Fruit fly (Drosophila melanogaster) whole organism, embryonic: Measurements from ENCODE around the gene CG31910.

Experiments
- Aef1 ChIP-seq: fragments of 200-800 bp; sonication (Bioruptor generic); IDR thresholded peaks from 3 replicates; pipeline ENCODE4 v1.3.6; 2022; ENCODE audit warnings: missing biosample characterization, missing genetic modification characterization
- Bteb2 ChIP-seq: fragments of 200-800 bp; sonication (Bioruptor generic); optimal IDR thresholded peaks from 2 replicates; lab custom pipeline; 2016; ENCODE audit warnings: missing biosample characterization, missing genetic modification characterization
- CG1024 ChIP-seq: fragments of 200-800 bp; sonication (Bioruptor generic); IDR thresholded peaks from 2 replicates; pipeline ENCODE4 v1.3.6; 2022; ENCODE audit warnings: missing biosample characterization, missing genetic modification characterization
- CG10366 ChIP-seq: fragments of 200-800 bp; sonication (Bioruptor generic); IDR thresholded peaks from 2 replicates; pipeline ENCODE4 v1.3.6; 2022; ENCODE audit warnings: missing biosample characterization, missing genetic modification characterization
- CG12219 ChIP-seq: fragments of 200-800 bp; sonication (Bioruptor generic); optimal IDR thresholded peaks from 3 replicates; lab custom pipeline; 2018; ENCODE audit warnings: missing biosample characterization, mild to moderate bottlenecking, missing genetic modification characterization
- CG13296 ChIP-seq: fragments of 200-800 bp; sonication (Bioruptor generic); optimal IDR thresholded peaks from 3 replicates; lab custom pipeline; 2018; ENCODE audit warnings: missing biosample characterization, mild to moderate bottlenecking, missing genetic modification characterization
- CG2120 ChIP-seq: fragments of 200-800 bp; sonication (Bioruptor generic); optimal IDR thresholded peaks from 3 replicates; lab custom pipeline; 2016; ENCODE audit warnings: missing biosample characterization, missing genetic modification characterization
- CG2129 ChIP-seq: fragments of 200-800 bp; sonication (Bioruptor generic); IDR thresholded peaks from 2 replicates; pipeline ENCODE4 v1.3.6; 2022; ENCODE audit warnings: missing biosample characterization, missing genetic modification characterization; ENCODE audit not compliant: partially characterized antibody
- CG4854 ChIP-seq: fragments of 200-800 bp; sonication (Bioruptor generic); optimal IDR thresholded peaks from 2 replicates; lab custom pipeline; 2016; ENCODE audit warnings: missing biosample characterization, missing genetic modification characterization, inconsistent platforms
- CG5245 ChIP-seq: fragments of 200-800 bp; sonication (Bioruptor generic); optimal IDR thresholded peaks from 3 replicates; lab custom pipeline; 2016; ENCODE audit warnings: missing biosample characterization, missing genetic modification characterization
- CG7745 ChIP-seq: fragments of 200-800 bp; sonication (Bioruptor generic); optimal IDR thresholded peaks from 2 replicates; lab custom pipeline; 2018; ENCODE audit warnings: missing biosample characterization, mild to moderate bottlenecking, missing genetic modification characterization, moderate library complexity
- CG8089 ChIP-seq: fragments of 200-800 bp; sonication (Bioruptor generic); optimal IDR thresholded peaks from 3 replicates; lab custom pipeline; 2016; ENCODE audit warnings: missing biosample characterization, missing genetic modification characterization
- CG9437 ChIP-seq: fragments of 200-800 bp; sonication (Bioruptor generic); optimal IDR thresholded peaks from 2 replicates; lab custom pipeline; 2018; ENCODE audit warnings: missing biosample characterization, mild to moderate bottlenecking, missing genetic modification characterization
- CG9609 ChIP-seq: fragments of 200-800 bp; sonication (Bioruptor generic); optimal IDR thresholded peaks from 3 replicates; lab custom pipeline; 2016; ENCODE audit warnings: missing biosample characterization, missing genetic modification characterization
- CHES-1-like ChIP-seq: fragments of 200-800 bp; sonication (Bioruptor generic); optimal IDR thresholded peaks from 2 replicates; lab custom pipeline; 2016; ENCODE audit warnings: missing biosample characterization, missing genetic modification characterization
- CoRest ChIP-seq: fragments of 200-800 bp; sonication (Bioruptor generic); optimal IDR thresholded peaks from 3 replicates; lab custom pipeline; 2018; ENCODE audit warnings: missing biosample characterization, mild to moderate bottlenecking, missing genetic modification characterization, moderate library complexity
- Dek ChIP-seq: fragments of 200-800 bp; sonication (Bioruptor generic); optimal IDR thresholded peaks from 3 replicates; lab custom pipeline; 2019; ENCODE audit warnings: missing biosample characterization, mild to moderate bottlenecking, missing genetic modification characterization, moderate library complexity
- Doc2 ChIP-seq: fragments of 200-800 bp; sonication (Bioruptor generic); IDR thresholded peaks from 2 replicates; pipeline ENCODE4 v1.3.6; 2022; ENCODE audit warnings: missing biosample characterization, missing genetic modification characterization
- Doc3 ChIP-seq: fragments of 200-800 bp; sonication (Bioruptor generic); IDR thresholded peaks from 3 replicates; pipeline ENCODE4 v1.3.6; 2022; ENCODE audit warnings: missing biosample characterization, missing genetic modification characterization; ENCODE audit not compliant: partially characterized antibody
- ERR ChIP-seq: fragments of 200-800 bp; sonication (Bioruptor generic); optimal IDR thresholded peaks from 2 replicates; lab custom pipeline; 2016; ENCODE audit warnings: missing biosample characterization, missing genetic modification characterization
- HLH3B ChIP-seq: fragments of 200-800 bp; sonication (Bioruptor generic); IDR thresholded peaks from 2 replicates; pipeline ENCODE4 v1.3.6; 2022; ENCODE audit warnings: missing biosample characterization, missing genetic modification characterization
- Hr3 ChIP-seq: fragments of 200-800 bp; sonication (Bioruptor generic); optimal IDR thresholded peaks from 3 replicates; lab custom pipeline; 2016; ENCODE audit warnings: missing biosample characterization, missing genetic modification characterization
- Mes4 ChIP-seq: fragments of 200-800 bp; sonication (Bioruptor generic); optimal IDR thresholded peaks from 2 replicates; lab custom pipeline; 2016; ENCODE audit warnings: missing biosample characterization, missing genetic modification characterization
- NC2α ChIP-seq: fragments of 200-800 bp; sonication (Bioruptor generic); optimal IDR thresholded peaks from 2 replicates; lab custom pipeline; 2016; ENCODE audit warnings: missing biosample characterization, missing genetic modification characterization
- Pdp1 ChIP-seq, 2 experiments: fragments of 200-800 bp; sonication (Bioruptor generic); optimal IDR thresholded peaks; 3 replicates each; lab custom pipeline; 2016; ENCODE audit warnings: missing biosample characterization in 2 of 2, missing genetic modification characterization in 2 of 2, mild to moderate bottlenecking in 1 of 2, moderate library complexity in 1 of 2
- TFAM ChIP-seq: fragments of 200-800 bp; sonication (Bioruptor generic); optimal IDR thresholded peaks from 2 replicates; lab custom pipeline; 2017; ENCODE audit warnings: missing biosample characterization, missing genetic modification characterization, inconsistent platforms
- Vsx1 ChIP-seq: fragments of 200-800 bp; sonication (Bioruptor generic); optimal IDR thresholded peaks from 2 replicates; lab custom pipeline; 2017; ENCODE audit warnings: missing biosample characterization, mild to moderate bottlenecking, missing genetic modification characterization, missing genetic modification reagents
- ase ChIP-seq: fragments of 200-800 bp; sonication (Bioruptor generic); IDR thresholded peaks from 3 replicates; pipeline ENCODE4 v1.3.6; 2022; ENCODE audit warnings: missing biosample characterization, missing genetic modification characterization
- ash1 ChIP-seq: fragments of 200-800 bp; sonication (Bioruptor generic); optimal IDR thresholded peaks from 2 replicates; lab custom pipeline; 2018; ENCODE audit warnings: missing biosample characterization, mild to moderate bottlenecking, missing genetic modification characterization
- cg ChIP-seq: fragments of 200-800 bp; sonication (Bioruptor generic); optimal IDR thresholded peaks from 3 replicates; lab custom pipeline; 2019; ENCODE audit warnings: missing biosample characterization, mild to moderate bottlenecking, missing genetic modification characterization, moderate library complexity
- crol ChIP-seq: fragments of 200-800 bp; sonication (Bioruptor generic); IDR thresholded peaks from 2 replicates; pipeline ENCODE4 v1.3.6; 2022; ENCODE audit warnings: missing biosample characterization, missing genetic modification characterization
- danr ChIP-seq: fragments of 200-800 bp; sonication (Bioruptor generic); IDR thresholded peaks from 2 replicates; pipeline ENCODE4 v1.3.6; 2022; ENCODE audit warnings: missing biosample characterization, missing genetic modification characterization
- dati ChIP-seq: fragments of 200-800 bp; sonication (Bioruptor generic); IDR thresholded peaks from 2 replicates; pipeline ENCODE4 v1.3.6; 2022; ENCODE audit warnings: missing biosample characterization, missing genetic modification characterization
- eyg ChIP-seq: fragments of 200-800 bp; sonication (Bioruptor generic); optimal IDR thresholded peaks from 3 replicates; lab custom pipeline; 2016; ENCODE audit warnings: missing biosample characterization, missing genetic modification characterization
- fd64A ChIP-seq: fragments of 200-800 bp; sonication (Bioruptor generic); optimal IDR thresholded peaks from 3 replicates; lab custom pipeline; 2018; ENCODE audit warnings: missing biosample characterization, mild to moderate bottlenecking, missing genetic modification characterization
- fru ChIP-seq: fragments of >200 bp; optimal IDR thresholded peaks from 2 replicates; lab custom pipeline; 2017
- hth ChIP-seq: fragments of >200 bp; optimal IDR thresholded peaks from 2 replicates; lab custom pipeline; 2017; ENCODE audit warnings: inconsistent platforms
- nmo ChIP-seq: fragments of 200-800 bp; sonication (Bioruptor generic); optimal IDR thresholded peaks from 2 replicates; lab custom pipeline; 2018; ENCODE audit warnings: missing biosample characterization, mild to moderate bottlenecking, missing genetic modification characterization, moderate library complexity
- pum ChIP-seq: fragments of 200-800 bp; sonication (Bioruptor generic); optimal IDR thresholded peaks from 2 replicates; lab custom pipeline; 2016; ENCODE audit warnings: missing biosample characterization, missing genetic modification characterization
- ranshi ChIP-seq: fragments of 200-800 bp; sonication (Bioruptor generic); IDR thresholded peaks from 2 replicates; pipeline ENCODE4 v1.3.6; 2022; ENCODE audit warnings: missing biosample characterization, missing genetic modification characterization
- salm ChIP-seq: fragments of 200-800 bp; sonication (Bioruptor generic); optimal IDR thresholded peaks from 2 replicates; lab custom pipeline; 2018; ENCODE audit warnings: missing biosample characterization, mild to moderate bottlenecking, missing genetic modification characterization
- sc ChIP-seq, 3 experiments: fragments of >200 bp in 2 of 3; fragments of 200-800 bp in 1 of 3; sonication (Bioruptor generic) in 1 of 3; optimal IDR thresholded peaks; 2 replicates in 2 of 3; 3 replicates in 1 of 3; lab custom pipeline; 2017; ENCODE audit warnings: mild to moderate bottlenecking in 1 of 3, missing biosample characterization in 1 of 3, missing genetic modification characterization in 1 of 3, missing genetic modification reagents in 1 of 3
- sisA ChIP-seq: fragments of 200-800 bp; sonication (Bioruptor generic); IDR thresholded peaks from 2 replicates; pipeline ENCODE4 v1.3.6; 2022; ENCODE audit warnings: missing biosample characterization, missing genetic modification characterization
- ssp ChIP-seq: fragments of 200-800 bp; sonication (Bioruptor generic); IDR thresholded peaks from 2 replicates; pipeline ENCODE4 v1.3.6; 2022; ENCODE audit warnings: missing biosample characterization, missing genetic modification characterization
- tgo ChIP-seq: fragments of 200-800 bp; sonication (Bioruptor generic); IDR thresholded peaks from 3 replicates; pipeline ENCODE4 v1.3.6; 2022; ENCODE audit warnings: missing biosample characterization, missing genetic modification characterization
- trh ChIP-seq: fragments of 200-800 bp; sonication (Bioruptor generic); optimal IDR thresholded peaks from 2 replicates; lab custom pipeline; 2016; ENCODE audit warnings: missing biosample characterization, missing genetic modification characterization
- twi ChIP-seq: fragments of 200-800 bp; optimal IDR thresholded peaks from 2 replicates; lab custom pipeline; 2019; ENCODE audit warnings: missing biosample characterization, mild to moderate bottlenecking, missing genetic modification characterization, moderate library complexity
- unpg ChIP-seq: fragments of 200-800 bp; sonication (Bioruptor generic); optimal IDR thresholded peaks from 3 replicates; lab custom pipeline; 2018; ENCODE audit warnings: missing biosample characterization, mild to moderate bottlenecking, missing genetic modification characterization, moderate library complexity

Gene CG31910

DNA sequence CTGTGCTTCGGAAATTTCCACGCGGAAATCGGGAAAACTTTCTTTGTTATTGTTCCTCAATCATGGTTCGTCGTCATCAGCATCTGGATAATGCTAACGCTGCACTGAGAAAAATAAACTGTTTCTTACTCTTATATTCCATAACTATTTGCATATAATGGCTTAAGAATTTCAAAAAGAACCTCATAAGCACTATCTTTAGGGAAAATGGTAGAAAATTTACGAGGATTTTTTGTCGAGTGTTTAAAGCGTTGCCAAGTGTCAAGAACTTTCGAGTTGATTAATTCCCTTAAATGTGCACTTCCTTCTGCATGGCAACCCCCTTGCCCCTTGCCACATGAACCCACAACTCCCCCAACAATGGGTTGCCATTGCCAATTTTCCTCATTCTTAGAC is 42.5 kb upstream of the CG31910 start (continued):
- TF ChIP-seq ase (GFP tag; lab: Robert Waterston, UW) (0 out of 3 replicates have a peak, but pooled peaks have one; percentile 50), Bteb2 (GFP tag; lab: Kevin White, UChicago) (no peak), CG2120 (peak; percentile 35), twi (tag; lab: Kevin White, UChicago) (peak; percentile 25), Vsx1 (GFP tag; lab: Kevin White, UChicago) (no peak), CoRest (tag; lab: Kevin White, UChicago) (peak; percentile 57), CG1024 (no peak), CG9609 (peak; percentile 35), eyg (GFP tag; lab: Kevin White, UChicago) (peak; percentile 37), unpg (GFP tag; lab: Kevin White, UChicago) (peak; percentile 77), CG13296 (GFP tag; lab: Kevin White, UChicago) (no peak), ranshi (peak; percentile 49; the same call in 1 of the 2 replicates), crol (GFP tag; lab: Robert Waterston, UW) (no peak), Aef1 (GFP tag; lab: Robert Waterston, UW) (no peak; the same call in 2 of the 3 replicates), fru (lab: Kevin White, UChicago) (no peak), NC2α (GFP tag; lab: Kevin White, UChicago) (peak; percentile 48)

DNA sequence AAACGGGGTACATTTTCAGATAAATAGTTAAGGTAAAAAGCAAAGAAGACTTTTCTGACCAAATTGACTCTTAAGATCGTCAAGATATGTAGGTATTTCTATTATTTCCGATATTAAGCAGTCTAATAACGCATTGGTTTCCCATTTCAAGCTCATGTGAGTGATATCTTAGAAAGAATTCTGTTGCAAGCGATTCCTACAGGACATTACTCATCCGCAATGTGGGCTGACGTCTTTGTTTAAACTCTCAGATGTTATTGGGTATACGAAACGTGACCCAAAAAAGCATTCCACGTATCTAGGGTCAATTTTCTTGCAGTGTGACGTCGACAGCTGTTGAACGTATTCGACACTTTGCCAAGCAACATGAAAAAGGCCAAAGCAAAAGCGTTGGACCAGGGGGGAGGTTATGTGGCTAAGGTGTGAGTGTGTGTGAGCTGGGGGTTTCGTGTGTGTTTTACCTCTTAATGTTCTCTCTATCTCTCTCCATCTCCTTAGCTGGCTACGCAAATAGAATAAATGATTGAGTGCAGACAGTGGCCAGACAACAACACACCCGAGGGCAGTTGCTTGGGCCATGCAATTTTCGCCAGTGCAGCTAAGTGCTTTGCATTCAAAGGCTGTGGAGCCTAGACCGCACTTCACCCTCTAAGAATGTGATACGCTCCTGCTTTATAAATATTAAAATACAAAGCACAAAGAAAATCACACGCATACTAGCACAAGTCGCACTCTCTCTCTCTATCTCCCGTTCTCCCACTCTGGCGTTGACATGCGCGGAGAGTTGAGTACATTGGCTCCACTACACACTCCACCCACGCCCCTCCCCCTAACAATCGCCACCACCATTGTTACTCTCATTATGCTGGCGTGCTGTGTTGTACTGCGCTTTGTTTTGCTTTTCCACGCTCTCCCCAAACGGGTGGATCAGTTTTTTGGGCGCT is 41.9 kb upstream of the CG31910 start:
- TF ChIP-seq trh (GFP tag; lab: Kevin White, UChicago) = peak; percentile 88
- TF ChIP-seq Mes4 (GFP tag; lab: Kevin White, UChicago) = peak; percentile 96
- TF ChIP-seq tgo (GFP tag; lab: Robert Waterston, UW) = peak; percentile 84
- TF ChIP-seq sisA = peak; percentile 90
- peak; percentile 97 for TF ChIP-seq pum (GFP tag; lab: Kevin White, UChicago)
- TF ChIP-seq CG8089 (GFP tag; lab: Kevin White, UChicago) = peak; percentile 94
- no peak for TF ChIP-seq hth
- peak; percentile 82 for TF ChIP-seq fd64A (GFP tag; lab: Kevin White, UChicago)
- TF ChIP-seq salm = peak; percentile 80
- TF ChIP-seq Pdp1 (GFP tag; optimal IDR thresholded peaks at IDR 0.05; lab: Kevin White, UChicago) = peak; percentile 90 to 97
- TF ChIP-seq Hr3 (GFP tag; lab: Kevin White, UChicago) = peak; percentile 97
- 0 out of 3 replicates have a peak, but pooled peaks have one; percentile 10 for TF ChIP-seq Doc3 (GFP tag; lab: Robert Waterston, UW)
- peak; percentile 97 for TF ChIP-seq CG9437 (GFP tag; lab: Kevin White, UChicago)
- peak; percentile 94 for TF ChIP-seq Dek (tag; lab: Kevin White, UChicago)
- no peak for TF ChIP-seq CG7745 (tag; lab: Kevin White, UChicago)
- peak; percentile 83 for TF ChIP-seq CG5245 (GFP tag; lab: Kevin White, UChicago)
- TF ChIP-seq TFAM (GFP tag; lab: Kevin White, UChicago) = peak; percentile 72
- TF ChIP-seq Doc2 (GFP tag; lab: Robert Waterston, UW) = no peak
- TF ChIP-seq CG10366 = peak; percentile 80
- TF ChIP-seq CG2129 (GFP tag; lab: Robert Waterston, UW) = no peak
- peak; percentile 98 for TF ChIP-seq CHES-1-like
- TF ChIP-seq ERR (GFP tag; lab: Kevin White, UChicago) = peak; percentile 86
- peak; percentile 92 for TF ChIP-seq CG4854
- TF ChIP-seq dati (GFP tag; lab: Robert Waterston, UW) = peak; percentile 64
- TF ChIP-seq nmo (GFP tag; lab: Kevin White, UChicago) = peak; percentile 98
- peak; percentile 82 for TF ChIP-seq HLH3B
- TF ChIP-seq CG12219 (GFP tag; lab: Kevin White, UChicago) = peak; percentile 91
- peak; percentile 75 for TF ChIP-seq ssp (GFP tag; lab: Robert Waterston, UW)
- peak; percentile 93 for TF ChIP-seq cg
- TF ChIP-seq danr (GFP tag; lab: Robert Waterston, UW) = peak; percentile 90
- no peak for TF ChIP-seq ash1
- TF ChIP-seq sc (optimal IDR thresholded peaks at IDR 0.05; lab: Kevin White, UChicago) = no peak
- TF ChIP-seq sc (GFP tag; optimal IDR thresholded peaks at IDR 0.05; lab: Kevin White, UChicago) = peak; percentile 95
